Worm (Caenorhabditis elegans) whole organism, L1 larva: Measurements from ENCODE around the gene rpb-12.
A peak's percentile ranks its signal among the peaks of the same experiment; 100 is the strongest.

Experiments
- C16A3.4 ChIP-seq: fragments of 150-350 bp; optimal IDR thresholded peaks from 2 replicates; lab custom pipeline; 2014; ENCODE audit warnings: missing biosample characterization, missing genetic modification characterization
- C34B4.2 ChIP-seq: sonication (generic microtip); optimal IDR thresholded peaks from 2 replicates; lab custom pipeline; 2017; ENCODE audit warnings: mild to moderate bottlenecking, missing genetic modification characterization, missing compliant biosample characterization
- F16B12.6 ChIP-seq: fragments of 150-350 bp; optimal IDR thresholded peaks from 2 replicates; lab custom pipeline; 2014; ENCODE audit warnings: missing biosample characterization, missing genetic modification characterization
- Y116A8C.19 ChIP-seq: sonication (generic microtip); optimal IDR thresholded peaks from 2 replicates; lab custom pipeline; 2016; ENCODE audit warnings: missing compliant biosample characterization, missing genetic modification characterization, borderline replicate concordance
- aha-1 ChIP-seq: fragments of 150-350 bp; optimal IDR thresholded peaks from 2 replicates; lab custom pipeline; 2014; ENCODE audit warnings: missing biosample characterization, missing genetic modification characterization
- alr-1 ChIP-seq: fragments of 200-800 bp; sonication (Bioruptor generic); optimal IDR thresholded peaks from 2 replicates; lab custom pipeline; 2018; ENCODE audit warnings: borderline replicate concordance, mild to moderate bottlenecking, missing genetic modification characterization, missing compliant biosample characterization
- blmp-1 ChIP-seq: fragments of 150-350 bp; optimal IDR thresholded peaks from 2 replicates; lab custom pipeline; 2014; ENCODE audit warnings: missing biosample characterization, missing genetic modification characterization
- ceh-63 ChIP-seq: fragments of 200-800 bp; sonication (Bioruptor generic); optimal IDR thresholded peaks from 2 replicates; lab custom pipeline; 2018; ENCODE audit warnings: mild to moderate bottlenecking, missing genetic modification characterization, missing compliant biosample characterization
- ceh-82 ChIP-seq, 3 experiments: fragments of 150-350 bp in 1 of 3; sonication (generic microtip) in 2 of 3; optimal IDR thresholded peaks; 2 replicates each; lab custom pipeline; 2014 to 2017; ENCODE audit warnings: missing biosample characterization in 3 of 3, missing genetic modification characterization in 3 of 3
- ceh-88 ChIP-seq: fragments of 200-800 bp; sonication (Bioruptor generic); IDR thresholded peaks from 2 replicates; pipeline ENCODE4 v1.3.6; 2022; ENCODE audit warnings: missing genetic modification characterization, missing compliant biosample characterization
- ceh-90 ChIP-seq: sonication (generic microtip); optimal IDR thresholded peaks from 2 replicates; lab custom pipeline; 2016; ENCODE audit warnings: missing genetic modification characterization, missing compliant biosample characterization
- dpl-1 ChIP-seq, 3 experiments: fragments of 150-350 bp in 2 of 3; sonication (generic microtip) in 1 of 3; optimal IDR thresholded peaks; 2 replicates each; lab custom pipeline; 2014 to 2017; ENCODE audit warnings: missing biosample characterization in 3 of 3, missing genetic modification characterization in 3 of 3, missing genetic modification reagents in 3 of 3
- efl-1 ChIP-seq, 4 experiments: fragments of 150-350 bp; optimal IDR thresholded peaks in 3 of 4; peaks in 1 of 4; 1 replicate in 1 of 4; 2 replicates in 3 of 4; lab custom pipeline; 2014; ENCODE audit warnings: missing biosample characterization in 2 of 4, missing genetic modification characterization in 2 of 4, missing genetic modification reagents in 2 of 4
- egl-13 ChIP-seq: sonication (generic microtip); optimal IDR thresholded peaks from 2 replicates; lab custom pipeline; 2016; ENCODE audit warnings: missing genotype, missing genetic modification reagents, missing genetic modification characterization, missing compliant biosample characterization
- fkh-8 ChIP-seq: sonication (generic microtip); optimal IDR thresholded peaks from 2 replicates; lab custom pipeline; 2016; ENCODE audit warnings: mild to moderate bottlenecking, missing genetic modification characterization, missing compliant biosample characterization
- fos-1 ChIP-seq: fragments of 150-350 bp; optimal IDR thresholded peaks from 2 replicates; lab custom pipeline; 2014; ENCODE audit warnings: missing biosample characterization, missing genetic modification characterization
- grh-1 ChIP-seq: fragments of 200-800 bp; sonication (Bioruptor generic); IDR thresholded peaks from 2 replicates; pipeline ENCODE4 v1.3.6; 2022; ENCODE audit warnings: missing genetic modification reagents, missing genetic modification characterization, missing compliant biosample characterization
- hlh-4 ChIP-seq: sonication (generic microtip); optimal IDR thresholded peaks from 2 replicates; lab custom pipeline; 2016; ENCODE audit warnings: mild to moderate bottlenecking, missing genetic modification characterization, missing compliant biosample characterization
- hpl-2 ChIP-seq: fragments of 150-350 bp; optimal IDR thresholded peaks from 2 replicates; lab custom pipeline; 2014; ENCODE audit warnings: missing biosample characterization, missing genetic modification reagents, missing genetic modification characterization
- irx-1 ChIP-seq: sonication (generic microtip); optimal IDR thresholded peaks from 2 replicates; lab custom pipeline; 2016; ENCODE audit warnings: missing genetic modification characterization, missing compliant biosample characterization
- jun-1 ChIP-seq: fragments of 150-350 bp; optimal IDR thresholded peaks from 2 replicates; lab custom pipeline; 2014; ENCODE audit warnings: missing biosample characterization, missing genetic modification reagents, missing genetic modification characterization
- lin-35 ChIP-seq, 2 experiments: fragments of 150-350 bp; optimal IDR thresholded peaks; 2 replicates each; lab custom pipeline; 2014; ENCODE audit warnings: missing biosample characterization in 2 of 2, missing genetic modification characterization in 2 of 2, missing genetic modification reagents in 2 of 2
- lsy-2 ChIP-seq, 2 experiments: fragments of 150-350 bp; optimal IDR thresholded peaks; 2 replicates each; lab custom pipeline; 2014; ENCODE audit warnings: missing biosample characterization in 2 of 2, missing genetic modification characterization in 2 of 2
- mdl-1 ChIP-seq, 2 experiments: fragments of 150-350 bp; optimal IDR thresholded peaks; 2 replicates each; lab custom pipeline; 2014 to 2017; ENCODE audit warnings: missing biosample characterization in 2 of 2, missing genetic modification characterization in 2 of 2, inconsistent platforms in 1 of 2
- nhr-11 ChIP-seq: fragments of 150-350 bp; optimal IDR thresholded peaks from 2 replicates; lab custom pipeline; 2014; ENCODE audit warnings: missing biosample characterization, missing genetic modification characterization
- nhr-12 ChIP-seq: sonication (generic microtip); optimal IDR thresholded peaks from 2 replicates; lab custom pipeline; 2017; ENCODE audit warnings: missing biosample characterization, missing genetic modification characterization
- nhr-20 ChIP-seq: sonication (generic microtip); optimal IDR thresholded peaks from 2 replicates; lab custom pipeline; 2016; ENCODE audit warnings: mild to moderate bottlenecking, missing genetic modification characterization, missing compliant biosample characterization
- nhr-237 ChIP-seq: fragments of 150-350 bp; optimal IDR thresholded peaks from 2 replicates; lab custom pipeline; 2014; ENCODE audit warnings: missing biosample characterization, missing genetic modification characterization
- nhr-28 ChIP-seq: fragments of 150-350 bp; optimal IDR thresholded peaks from 2 replicates; lab custom pipeline; 2014; ENCODE audit warnings: missing biosample characterization, missing genetic modification characterization
- nhr-47 ChIP-seq: sonication (generic microtip); optimal IDR thresholded peaks from 2 replicates; lab custom pipeline; 2016; ENCODE audit warnings: mild to moderate bottlenecking, missing genetic modification characterization, moderate library complexity, missing compliant biosample characterization
- nhr-71 ChIP-seq: sonication (generic microtip); optimal IDR thresholded peaks from 2 replicates; lab custom pipeline; 2016; ENCODE audit warnings: mild to moderate bottlenecking, missing genetic modification characterization, moderate library complexity, missing compliant biosample characterization
- nhr-77 ChIP-seq: fragments of 150-350 bp; optimal IDR thresholded peaks from 2 replicates; lab custom pipeline; 2014; ENCODE audit warnings: missing biosample characterization, missing genetic modification characterization
- nhr-84 ChIP-seq: sonication (generic microtip); optimal IDR thresholded peaks from 2 replicates; lab custom pipeline; 2017; ENCODE audit warnings: missing biosample characterization, missing genetic modification characterization
- nhr-85 ChIP-seq: sonication (generic microtip); peaks from one replicate; lab custom pipeline; 2016; ENCODE audit warnings: missing genetic modification characterization, inconsistent platforms, missing compliant biosample characterization
- nhr-90 ChIP-seq: sonication (generic microtip); optimal IDR thresholded peaks from 2 replicates; lab custom pipeline; 2016; ENCODE audit warnings: mild to moderate bottlenecking, missing genetic modification characterization, missing compliant biosample characterization; ENCODE audit not compliant: poor library complexity
- rnt-1 ChIP-seq: sonication (generic microtip); optimal IDR thresholded peaks from 2 replicates; lab custom pipeline; 2016; ENCODE audit warnings: mild to moderate bottlenecking, missing genetic modification characterization, moderate library complexity, missing compliant biosample characterization
- skn-1 ChIP-seq: fragments of 150-350 bp; optimal IDR thresholded peaks from 2 replicates; lab custom pipeline; 2014; ENCODE audit warnings: missing biosample characterization, missing genetic modification characterization
- snpc-4 ChIP-seq: fragments of 150-350 bp; optimal IDR thresholded peaks from 2 replicates; lab custom pipeline; 2014; ENCODE audit warnings: missing biosample characterization, missing genetic modification characterization
- sup-37 ChIP-seq: fragments of 200-800 bp; sonication (Bioruptor generic); optimal IDR thresholded peaks from 2 replicates; lab custom pipeline; 2018; ENCODE audit warnings: mild to moderate bottlenecking, missing genetic modification characterization, missing compliant biosample characterization
- swsn-7 ChIP-seq: sonication (generic microtip); optimal IDR thresholded peaks from 2 replicates; lab custom pipeline; 2016; ENCODE audit warnings: missing genetic modification characterization, missing compliant biosample characterization
- tlp-1 ChIP-seq: fragments of 150-350 bp; optimal IDR thresholded peaks from 2 replicates; lab custom pipeline; 2014; ENCODE audit warnings: missing biosample characterization, missing genetic modification characterization
- unc-30 ChIP-seq: sonication (generic microtip); optimal IDR thresholded peaks from 2 replicates; lab custom pipeline; 2017; ENCODE audit warnings: missing biosample characterization, missing genetic modification characterization
- unc-62 ChIP-seq: fragments of 150-350 bp; optimal IDR thresholded peaks from 2 replicates; lab custom pipeline; 2014; ENCODE audit warnings: missing biosample characterization, missing genetic modification reagents, missing genetic modification characterization
- unc-86 ChIP-seq: sonication (generic microtip); optimal IDR thresholded peaks from 2 replicates; lab custom pipeline; 2016; ENCODE audit warnings: missing genetic modification characterization, missing compliant biosample characterization
- unc-98 ChIP-seq: fragments of 200-800 bp; sonication (Bioruptor generic); IDR thresholded peaks from 2 replicates; pipeline ENCODE4 v1.3.6; 2022; ENCODE audit warnings: missing genetic modification characterization, missing compliant biosample characterization
- vab-15 ChIP-seq: sonication (generic microtip); optimal IDR thresholded peaks from 2 replicates; lab custom pipeline; 2017; ENCODE audit warnings: missing genotype, mild to moderate bottlenecking, missing genetic modification characterization, missing compliant biosample characterization
- xbp-1 ChIP-seq: sonication (generic microtip); optimal IDR thresholded peaks from 2 replicates; lab custom pipeline; 2016; ENCODE audit warnings: missing genetic modification characterization, missing compliant biosample characterization
- ztf-11 ChIP-seq, 2 experiments: sonication (generic microtip); optimal IDR thresholded peaks; 2 replicates each; lab custom pipeline; 2016 to 2017; ENCODE audit warnings: missing genetic modification characterization in 2 of 2, missing biosample characterization in 1 of 2, missing compliant biosample characterization in 1 of 2
- ztf-4 ChIP-seq: fragments of 150-350 bp; optimal IDR thresholded peaks from 2 replicates; lab custom pipeline; 2014; ENCODE audit warnings: missing biosample characterization, missing genetic modification characterization

The rpb-12 gene

ce11 chrIV:9135377-9135776 is 11.3 kb downstream of the rpb-12 start, which contains the start of gene delm-1:
TSS of gene delm-1 (minus strand) at chrIV:9135477.
- TF ChIP-seq snpc-4 (tag; lab: Kevin White, UChicago) (no peak), tlp-1 (no peak), unc-62 (GFP tag; lab: Kevin White, UChicago) (no peak), mdl-1 (tag; optimal IDR thresholded peaks at IDR 0.05; lab: Kevin White, UChicago) (no peak), nhr-20 (tag; lab: Kevin White, UChicago) (no peak), ceh-90 (tag; lab: Kevin White, UChicago) (no peak), aha-1 (tag; lab: Kevin White, UChicago) (no peak), C16A3.4 (no peak), skn-1 (no peak), fkh-8 (tag; lab: Kevin White, UChicago) (no peak), nhr-12 (tag; lab: Kevin White, UChicago) (no peak)
- TF ChIP-seq, all 84 proteins: peak for 0

- TF ChIP-seq efl-1 (optimal IDR thresholded peaks at IDR 0.05; lab: Kevin White, UChicago) (no peak), efl-1 (GFP tag; optimal IDR thresholded peaks at IDR 0.05 in 1 of 2; lab: Kevin White, UChicago) (peak in 1 of 2 experiments; percentile 69), nhr-85 (tag; lab: Kevin White, UChicago) (peak; percentile 56), snpc-4 (tag; lab: Kevin White, UChicago) (peak; percentile 8), unc-62 (GFP tag; lab: Kevin White, UChicago) (no peak)
Observed at ce11 chrIV:9130605-9131004, 16.1 kb downstream of the rpb-12 start.

ce11 chrIV:9121545-9121944 is 25.1 kb downstream of the rpb-12 start:
- TF ChIP-seq grh-1 (GFP tag; lab: Robert Waterston, UW) (0 out of 2 replicates have a peak, but pooled peaks have one; percentile 37), unc-30 (tag; lab: Kevin White, UChicago) (no peak), nhr-90 (tag; lab: Kevin White, UChicago) (peak; percentile 41), swsn-7 (tag; lab: Kevin White, UChicago) (peak; percentile 48), ceh-82 (tag; optimal IDR thresholded peaks at IDR 0.05; lab: Kevin White, UChicago) (peak in 2 of 3 experiments; percentile 8 to 25), sup-37 (GFP tag; lab: Kevin White, UChicago) (no peak), hpl-2 (GFP tag; lab: Kevin White, UChicago) (no peak), alr-1 (tag; lab: Kevin White, UChicago) (no peak), ceh-63 (GFP tag; lab: Kevin White, UChicago) (no peak), C34B4.2 (tag; lab: Kevin White, UChicago) (no peak), hlh-4 (tag; lab: Kevin White, UChicago) (no peak), unc-86 (tag; lab: Kevin White, UChicago) (no peak), mdl-1 (tag; optimal IDR thresholded peaks at IDR 0.05; lab: Kevin White, UChicago) (peak in 1 of 2 experiments; percentile 74), ztf-4 (no peak), irx-1 (tag; lab: Kevin White, UChicago) (no peak), fos-1 (tag; lab: Kevin White, UChicago) (peak; percentile 17), efl-1 (optimal IDR thresholded peaks at IDR 0.05; lab: Kevin White, UChicago) (peak; percentile 56 to 65), efl-1 (GFP tag; optimal IDR thresholded peaks at IDR 0.05 in 1 of 2; lab: Kevin White, UChicago) (no peak), nhr-71 (tag; lab: Kevin White, UChicago) (peak; percentile 77), nhr-77 (peak; percentile 27), jun-1 (tag; lab: Kevin White, UChicago) (no peak), rnt-1 (tag; lab: Kevin White, UChicago) (peak; percentile 57), unc-98 (GFP tag; lab: Robert Waterston, UW) (no peak), nhr-28 (tag; lab: Kevin White, UChicago) (no peak), nhr-237 (tag; lab: Kevin White, UChicago) (peak; percentile 5), blmp-1 (peak; percentile 75), skn-1 (peak; percentile 43), nhr-84 (tag; lab: Kevin White, UChicago) (no peak), xbp-1 (tag; lab: Kevin White, UChicago) (peak; percentile 37), lsy-2 (tag; optimal IDR thresholded peaks at IDR 0.05; lab: Kevin White, UChicago) (peak; percentile 27 to 64), dpl-1 (GFP tag; optimal IDR thresholded peaks at IDR 0.05; lab: Kevin White, UChicago) (no peak), vab-15 (no peak), lin-35 (GFP tag; optimal IDR thresholded peaks at IDR 0.05; lab: Kevin White, UChicago) (peak; percentile 33 to 48), egl-13 (tag; lab: Kevin White, UChicago) (no peak), Y116A8C.19 (no peak), nhr-47 (tag; lab: Kevin White, UChicago) (peak; percentile 40), ceh-88 (GFP tag; lab: Robert Waterston, UW) (no peak), F16B12.6 (tag; lab: Kevin White, UChicago) (no peak), nhr-11 (no peak), ztf-11 (tag; optimal IDR thresholded peaks at IDR 0.05; lab: Kevin White, UChicago) (no peak)
